Fruit fly (Drosophila melanogaster): Measurements from ENCODE around the gene Alms1b.

DNA sequence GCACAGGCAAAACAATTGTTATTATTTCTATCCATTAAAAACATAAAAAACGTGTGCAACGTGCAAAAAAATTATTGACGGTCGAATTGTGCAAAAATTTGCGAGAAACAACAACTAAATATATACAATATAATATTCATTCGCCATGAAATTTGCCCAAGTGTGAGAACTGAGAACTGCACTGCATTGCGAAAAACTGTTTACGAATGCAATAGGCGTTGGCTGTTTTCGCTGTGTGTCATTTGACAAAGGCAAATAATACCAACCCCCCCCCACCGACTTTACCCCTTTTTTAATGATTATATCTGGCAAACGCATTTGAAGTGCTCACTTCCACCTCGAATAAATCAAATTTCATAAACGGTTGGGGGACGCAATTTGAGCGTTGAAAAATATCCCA, 44.3 kb upstream of the Alms1b start:
- no peak for TF ChIP-seq CG17328 (GFP tag; IDR thresholded peaks at IDR 0.05)
- TF ChIP-seq eyg (GFP tag; optimal IDR thresholded peaks at IDR 0.05): no peak
- TF ChIP-seq zf30C (GFP tag; optimal IDR thresholded peaks at IDR 0.05): no peak
- no peak for TF ChIP-seq CG34224 (GFP tag; IDR thresholded peaks at IDR 0.05; ENCODE audit: partially characterized antibody)
- no peak for TF ChIP-seq B-H1 (GFP tag; IDR thresholded peaks at IDR 0.05)
- TF ChIP-seq twi (tag; optimal IDR thresholded peaks at IDR 0.05): no peak
- TF ChIP-seq CG32767 (GFP tag; IDR thresholded peaks at IDR 0.05): no peak
- no peak for TF ChIP-seq CG7987 (GFP tag; optimal IDR thresholded peaks at IDR 0.05)
- TF ChIP-seq amos (GFP tag; IDR thresholded peaks at IDR 0.05; ENCODE audit: partially characterized antibody): no peak
